Fruit fly (Drosophila melanogaster) whole organism, adult: ENCODE measurements around the gene CG5355.

Experiments
- CG11617 ChIP-seq: fragments of 200-800 bp; sonication (Bioruptor generic); optimal IDR thresholded peaks from 2 replicates; lab custom pipeline; 2017; ENCODE audit warnings: mild to moderate bottlenecking, missing biosample characterization, missing genetic modification reagents, missing genetic modification characterization
- CG12768 ChIP-seq: fragments of 200-800 bp; sonication (Bioruptor generic); optimal IDR thresholded peaks from 2 replicates; lab custom pipeline; 2017; ENCODE audit warnings: missing biosample characterization, missing genetic modification characterization, mild to moderate bottlenecking, moderate library complexity, missing genetic modification reagents
- CG14711 ChIP-seq: fragments of 200-800 bp; sonication (Bioruptor generic); optimal IDR thresholded peaks from 2 replicates; lab custom pipeline; 2018; ENCODE audit warnings: missing biosample characterization, mild to moderate bottlenecking, missing genetic modification characterization, moderate library complexity
- CG1620 ChIP-seq: fragments of 200-800 bp; sonication (Bioruptor generic); optimal IDR thresholded peaks from 2 replicates; lab custom pipeline; 2016; ENCODE audit warnings: missing biosample characterization, missing genetic modification characterization
- CG33017 ChIP-seq: fragments of 200-800 bp; sonication (Bioruptor generic); optimal IDR thresholded peaks from 2 replicates; lab custom pipeline; 2018; ENCODE audit warnings: missing biosample characterization, mild to moderate bottlenecking, missing genetic modification characterization, moderate library complexity
- CG5204 ChIP-seq: fragments of 200-800 bp; sonication (Bioruptor generic); optimal IDR thresholded peaks from 2 replicates; lab custom pipeline; 2016; ENCODE audit warnings: missing biosample characterization, missing genetic modification characterization
- CG7045 ChIP-seq: fragments of 200-800 bp; sonication (Bioruptor generic); optimal IDR thresholded peaks from 2 replicates; lab custom pipeline; 2017; ENCODE audit warnings: missing biosample characterization, mild to moderate bottlenecking, missing genetic modification characterization
- CG7101 ChIP-seq: fragments of 200-800 bp; sonication (Bioruptor generic); optimal IDR thresholded peaks from 2 replicates; lab custom pipeline; 2018; ENCODE audit warnings: missing biosample characterization, mild to moderate bottlenecking, missing genetic modification characterization, moderate library complexity
- Clk ChIP-seq: fragments of 200-800 bp; sonication (Bioruptor generic); optimal IDR thresholded peaks from 2 replicates; lab custom pipeline; 2017; ENCODE audit warnings: missing biosample characterization, missing genetic modification characterization
- Crg-1 ChIP-seq: fragments of 200-800 bp; sonication (Bioruptor generic); optimal IDR thresholded peaks from 2 replicates; lab custom pipeline; 2016; ENCODE audit warnings: missing biosample characterization, missing genetic modification characterization
- Hr96 ChIP-seq: fragments of 200-800 bp; sonication (Bioruptor generic); optimal IDR thresholded peaks from 2 replicates; lab custom pipeline; 2016; ENCODE audit warnings: missing biosample characterization, missing genetic modification characterization
- Mnt ChIP-seq: fragments of 200-800 bp; sonication (Bioruptor generic); optimal IDR thresholded peaks from 2 replicates; lab custom pipeline; 2016; ENCODE audit warnings: missing biosample characterization, mild to moderate bottlenecking, missing genetic modification characterization
- bab1 ChIP-seq: fragments of 200-800 bp; sonication (Bioruptor generic); optimal IDR thresholded peaks from 3 replicates; lab custom pipeline; 2019; ENCODE audit warnings: missing biosample characterization, mild to moderate bottlenecking, missing genetic modification characterization, moderate library complexity
- cic ChIP-seq: fragments of 200-800 bp; sonication (Bioruptor generic); optimal IDR thresholded peaks from 2 replicates; lab custom pipeline; 2017; ENCODE audit warnings: missing biosample characterization, mild to moderate bottlenecking, missing genetic modification characterization, moderate library complexity
- cnc ChIP-seq, 2 experiments: fragments of >200 bp; optimal IDR thresholded peaks; 2 replicates each; lab custom pipeline; 2017
- kay ChIP-seq: fragments of 200-800 bp; sonication (Bioruptor generic); peaks from one replicate; lab custom pipeline; 2016; ENCODE audit warnings: missing biosample characterization, missing genetic modification characterization, borderline replicate concordance
- ovo ChIP-seq: fragments of 200-800 bp; sonication (Bioruptor generic); optimal IDR thresholded peaks from 2 replicates; lab custom pipeline; 2016; ENCODE audit warnings: missing biosample characterization, missing genetic modification characterization
- pad ChIP-seq: fragments of 200-800 bp; sonication (Bioruptor generic); optimal IDR thresholded peaks from 3 replicates; lab custom pipeline; 2017; ENCODE audit warnings: missing biosample characterization, missing genetic modification characterization, mild to moderate bottlenecking, moderate library complexity, missing genetic modification reagents
- tj ChIP-seq: fragments of 200-800 bp; sonication (Bioruptor generic); optimal IDR thresholded peaks from 3 replicates; lab custom pipeline; 2017; ENCODE audit warnings: missing biosample characterization, mild to moderate bottlenecking, missing genetic modification characterization, moderate library complexity
- toe ChIP-seq: fragments of 200-800 bp; sonication (Bioruptor generic); optimal IDR thresholded peaks from 2 replicates; lab custom pipeline; 2016; ENCODE audit warnings: missing biosample characterization, missing genetic modification characterization

CG5355 gene

dm6 chr2L:10373605-10374269, 39.5 kb downstream of the CG5355 start, which contains the start of gene rho-5:
Gene rho-5, minus strand, starts transcription at chr2L:10373900.
- no peak for TF ChIP-seq CG11617 (GFP tag; lab: Kevin White, UChicago)
- TF ChIP-seq CG33017 (tag; lab: Kevin White, UChicago): no peak
- no peak for TF ChIP-seq Mnt (GFP tag; lab: Kevin White, UChicago)
- no peak for TF ChIP-seq CG5204 (GFP tag; lab: Kevin White, UChicago)
- TF ChIP-seq Hr96 (GFP tag; lab: Kevin White, UChicago): no peak
- no peak for TF ChIP-seq toe (GFP tag; lab: Kevin White, UChicago)
- TF ChIP-seq Clk: no peak
- no peak for TF ChIP-seq tj
- no peak for TF ChIP-seq CG12768 (GFP tag; lab: Kevin White, UChicago)
- TF ChIP-seq ovo: no peak

DNA sequence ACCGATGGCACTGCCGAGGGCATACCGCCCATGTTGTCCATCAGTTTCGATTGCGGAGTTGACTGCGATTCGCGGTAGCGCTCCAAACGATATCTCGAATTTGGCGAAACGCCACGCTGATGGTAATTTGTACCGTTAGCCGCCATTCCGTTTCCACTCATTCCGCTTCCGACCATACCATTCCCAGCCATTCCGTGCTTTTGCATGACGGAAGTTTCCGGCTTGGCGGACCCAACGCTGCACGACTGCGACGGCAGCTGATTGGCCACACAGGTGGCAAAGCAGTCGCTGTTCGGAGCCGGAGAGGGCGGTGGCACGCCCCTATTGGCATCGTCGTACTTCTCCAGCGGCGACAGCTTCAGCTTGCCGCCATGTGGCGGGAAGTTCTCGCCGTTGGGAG, 41.0 kb downstream of the CG5355 start:
- no peak for TF ChIP-seq tj
- no peak for TF ChIP-seq kay
- no peak for TF ChIP-seq CG7101 (tag; lab: Kevin White, UChicago)
- TF ChIP-seq bab1 (GFP tag; lab: Kevin White, UChicago): no peak
- no peak for TF ChIP-seq CG33017 (tag; lab: Kevin White, UChicago)

DNA sequence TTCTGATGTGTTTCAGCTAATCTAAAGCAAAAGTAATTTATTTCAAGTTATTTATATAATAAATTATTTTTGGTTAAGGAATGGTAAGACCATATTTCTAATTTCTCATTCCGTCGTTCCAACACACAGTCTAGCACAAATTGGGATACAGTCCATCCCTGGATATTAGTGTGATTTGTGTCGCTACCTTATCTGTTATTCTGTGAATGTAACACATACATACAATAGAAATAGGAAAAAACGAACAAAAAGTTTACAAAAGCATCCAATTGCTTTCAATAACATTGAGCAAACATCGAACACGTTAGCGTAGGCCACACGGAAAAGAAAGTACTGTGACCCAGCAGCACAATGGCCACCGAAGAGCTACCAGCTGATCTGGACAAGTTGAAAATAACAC, 46.7 kb downstream of the CG5355 start, which contains the start of gene CG5056:
TSS of gene CG5056 (plus strand) at position 168 of the 400 bp plus-strand sequence.
- TF ChIP-seq CG7101 (tag; lab: Kevin White, UChicago) (no peak), CG5204 (GFP tag; lab: Kevin White, UChicago) (no peak), CG11617 (GFP tag; lab: Kevin White, UChicago) (no peak), CG7045 (GFP tag; lab: Kevin White, UChicago) (no peak), CG33017 (tag; lab: Kevin White, UChicago) (peak; percentile 10), CG12768 (GFP tag; lab: Kevin White, UChicago) (no peak), cic (GFP tag; lab: Kevin White, UChicago) (no peak), Mnt (GFP tag; lab: Kevin White, UChicago) (no peak), toe (GFP tag; lab: Kevin White, UChicago) (no peak), bab1 (GFP tag; lab: Kevin White, UChicago) (peak; percentile 69), CG14711 (tag; lab: Kevin White, UChicago) (peak; percentile 37), tj (no peak), CG1620 (no peak), Hr96 (GFP tag; lab: Kevin White, UChicago) (no peak), cnc (optimal IDR thresholded peaks at IDR 0.05; lab: Kevin White, UChicago) (no peak), pad (GFP tag; lab: Kevin White, UChicago) (no peak), Crg-1 (peak; percentile 12), ovo (no peak), kay (no peak), Clk (no peak)

- no peak for TF ChIP-seq CG7045 (GFP tag; lab: Kevin White, UChicago)
- TF ChIP-seq CG14711 (tag; lab: Kevin White, UChicago): no peak
- no peak for TF ChIP-seq toe (GFP tag; lab: Kevin White, UChicago)
- no peak for TF ChIP-seq CG33017 (tag; lab: Kevin White, UChicago)
- no peak for TF ChIP-seq CG12768 (GFP tag; lab: Kevin White, UChicago)
- no peak for TF ChIP-seq bab1 (GFP tag; lab: Kevin White, UChicago)
- TF ChIP-seq cic (GFP tag; lab: Kevin White, UChicago): no peak
- no peak for TF ChIP-seq kay
- no peak for TF ChIP-seq Clk
- TF ChIP-seq Mnt (GFP tag; lab: Kevin White, UChicago): no peak
- TF ChIP-seq ovo: no peak
- TF ChIP-seq CG5204 (GFP tag; lab: Kevin White, UChicago): no peak
These were observed 49.0 kb downstream of the CG5355 start, which contains the start of gene lft for dm6 chr2L:10364229-10364628. Gene lft, plus strand, starts transcription at chr2L:10364471.

- TF ChIP-seq CG7101 (tag; lab: Kevin White, UChicago) (peak; percentile 50), CG5204 (GFP tag; lab: Kevin White, UChicago) (no peak)
These were observed 50.7 kb downstream of the CG5355 start, which contains the start of the genes Cand1 and pim for dm6 chr2L:10362408-10363067. Gene Cand1, minus strand, starts transcription at chr2L:10362707. Gene pim, plus strand, starts transcription at chr2L:10362989.
